Fruit fly (Drosophila melanogaster) whole organism, embryonic: ENCODE measurements around the gene CG11068.

ENCODE experiments used
- CG10565 ChIP-seq: fragments of 200-800 bp; sonication (Bioruptor generic); optimal IDR thresholded peaks from 3 replicates; lab custom pipeline; 2016; ENCODE audit warnings: missing biosample characterization, mild to moderate bottlenecking, missing genetic modification characterization
- CG15073 ChIP-seq: fragments of 200-800 bp; sonication (Bioruptor generic); optimal IDR thresholded peaks from 2 replicates; lab custom pipeline; 2016; ENCODE audit warnings: missing biosample characterization, missing genetic modification characterization
- CG32772 ChIP-seq: fragments of 200-800 bp; sonication (Bioruptor generic); IDR thresholded peaks from 2 replicates; pipeline ENCODE4 v1.3.6; 2022; ENCODE audit warnings: missing biosample characterization, missing genetic modification characterization
- Eip74EF ChIP-seq, 2 experiments: fragments of 200-800 bp in 1 of 2; fragments of >200 bp in 1 of 2; sonication (Bioruptor generic) in 1 of 2; optimal IDR thresholded peaks; 2 replicates each; lab custom pipeline; 2017 to 2019; ENCODE audit warnings: missing biosample characterization in 2 of 2, missing genetic modification characterization in 2 of 2, mild to moderate bottlenecking in 1 of 2, moderate library complexity in 1 of 2
- Hr39 ChIP-seq: fragments of >200 bp; optimal IDR thresholded peaks from 2 replicates; lab custom pipeline; 2017
- NC2α ChIP-seq: fragments of 200-800 bp; sonication (Bioruptor generic); optimal IDR thresholded peaks from 2 replicates; lab custom pipeline; 2016; ENCODE audit warnings: missing biosample characterization, missing genetic modification characterization
- Spps ChIP-seq: fragments of 200-800 bp; sonication (Bioruptor generic); optimal IDR thresholded peaks from 2 replicates; lab custom pipeline; 2018; ENCODE audit warnings: missing biosample characterization, mild to moderate bottlenecking, missing genetic modification characterization
- ara ChIP-seq: fragments of 200-800 bp; sonication (Bioruptor generic); IDR thresholded peaks from 2 replicates; pipeline ENCODE4 v1.3.6; 2022; ENCODE audit warnings: missing biosample characterization, missing genetic modification characterization
- dpn ChIP-seq, 2 experiments: fragments of 200-800 bp; sonication (Bioruptor generic); optimal IDR thresholded peaks; 3 replicates each; lab custom pipeline; 2016; ENCODE audit warnings: missing biosample characterization in 2 of 2, missing genetic modification characterization in 2 of 2
- slbo ChIP-seq: fragments of 200-800 bp; sonication (Bioruptor generic); IDR thresholded peaks from 2 replicates; pipeline ENCODE4 v1.3.6; 2022; ENCODE audit warnings: missing biosample characterization, missing genetic modification characterization

dm6 chrX:13934380-13934779 is 20.7 kb upstream of the CG11068 start:
- TF ChIP-seq Spps (tag; lab: Kevin White, UChicago) (no peak), slbo (no peak), CG10565 (GFP tag; lab: Kevin White, UChicago) (no peak), NC2α (GFP tag; lab: Kevin White, UChicago) (no peak), Hr39 (no peak), dpn (GFP tag; optimal IDR thresholded peaks at IDR 0.05; lab: Kevin White, UChicago) (no peak), CG15073 (no peak), Eip74EF (GFP tag; optimal IDR thresholded peaks at IDR 0.05; lab: Kevin White, UChicago) (no peak), ara (no peak), CG32772 (no peak)
